Worm (Caenorhabditis elegans) whole organism, L4 larva: ENCODE measurements around the gene C49C3.10.

Experiments
- F10B5.3 ChIP-seq: sonication (generic microtip); optimal IDR thresholded peaks from 2 replicates; lab custom pipeline; 2016; ENCODE audit warnings: mild to moderate bottlenecking, missing genetic modification characterization, missing compliant biosample characterization
- F37D6.2 ChIP-seq: sonication (generic microtip); optimal IDR thresholded peaks from 2 replicates; lab custom pipeline; 2016; ENCODE audit warnings: mild to moderate bottlenecking, missing genetic modification characterization, missing compliant biosample characterization
- F49E8.2 ChIP-seq: sonication (generic microtip); optimal IDR thresholded peaks from 2 replicates; lab custom pipeline; 2016; ENCODE audit warnings: missing compliant biosample characterization, mild to moderate bottlenecking, missing genetic modification characterization, borderline replicate concordance
- T26A8.4 ChIP-seq: fragments of 200-800 bp; sonication (Bioruptor generic); IDR thresholded peaks from 2 replicates; pipeline ENCODE4 v1.3.6; 2022; ENCODE audit warnings: missing genetic modification characterization, missing compliant biosample characterization
- Y105C5A.15 ChIP-seq: fragments of 200-800 bp; sonication (Bioruptor generic); IDR thresholded peaks from 2 replicates; pipeline ENCODE4 v1.3.6; 2022; ENCODE audit warnings: missing genetic modification characterization, missing compliant biosample characterization
- Y48G9A.11 ChIP-seq: fragments of 200-800 bp; sonication (Bioruptor generic); IDR thresholded peaks from 2 replicates; pipeline ENCODE4 v1.3.6; 2022; ENCODE audit warnings: missing genetic modification reagents, missing genetic modification characterization, missing compliant biosample characterization
- Y5F2A.4 ChIP-seq: fragments of 200-800 bp; sonication (Bioruptor generic); optimal IDR thresholded peaks from 2 replicates; lab custom pipeline; 2018; ENCODE audit warnings: mild to moderate bottlenecking, missing genetic modification characterization, missing compliant biosample characterization
- ZK337.2 ChIP-seq: fragments of 200-800 bp; sonication (Bioruptor generic); IDR thresholded peaks from 2 replicates; pipeline ENCODE4 v1.3.6; 2022; ENCODE audit warnings: missing genetic modification reagents, missing genetic modification characterization, missing compliant biosample characterization
- aha-1 ChIP-seq: fragments of 150-350 bp; peaks from one replicate; lab custom pipeline; 2014; ENCODE audit warnings: missing biosample characterization, missing genetic modification characterization
- aly-2 ChIP-seq: sonication (generic microtip); optimal IDR thresholded peaks from 2 replicates; lab custom pipeline; 2018; ENCODE audit warnings: missing biosample characterization, missing genetic modification characterization
- ama-1 ChIP-seq: fragments of 150-350 bp; optimal IDR thresholded peaks from 2 replicates; lab custom pipeline; 2014; ENCODE audit warnings: inconsistent platforms, mixed read lengths
- ceh-20 ChIP-seq: fragments of 200-800 bp; sonication (Bioruptor generic); IDR thresholded peaks from 2 replicates; pipeline ENCODE4 v1.3.6; 2022; ENCODE audit warnings: missing genetic modification reagents, missing genetic modification characterization, missing compliant biosample characterization
- ceh-28 ChIP-seq: fragments of 150-350 bp; optimal IDR thresholded peaks from 2 replicates; lab custom pipeline; 2014; ENCODE audit warnings: missing biosample characterization, missing genetic modification reagents, missing genetic modification characterization
- ceh-62 ChIP-seq: sonication (generic microtip); optimal IDR thresholded peaks from 2 replicates; lab custom pipeline; 2017; ENCODE audit warnings: missing biosample characterization, missing genetic modification characterization
- cey-2 ChIP-seq: sonication (generic microtip); optimal IDR thresholded peaks from 3 replicates; lab custom pipeline; 2017; ENCODE audit warnings: missing genetic modification characterization, mild to moderate bottlenecking, missing compliant biosample characterization, antibody characterized with exemption, borderline replicate concordance; ENCODE audit not compliant: insufficient read depth
- daf-16 ChIP-seq, 3 experiments: sonication (generic microtip); optimal IDR thresholded peaks; 2 replicates each; lab custom pipeline; 2016 to 2017; ENCODE audit warnings: missing genetic modification characterization in 3 of 3, missing genetic modification reagents in 3 of 3, mild to moderate bottlenecking in 2 of 3, missing compliant biosample characterization in 2 of 3, missing biosample characterization in 1 of 3, moderate library complexity in 1 of 3
- daf-8 ChIP-seq: fragments of 200-800 bp; sonication (Bioruptor generic); IDR thresholded peaks from 2 replicates; pipeline ENCODE4 v1.3.6; 2022; ENCODE audit warnings: missing genetic modification characterization, missing compliant biosample characterization
- dmd-6 ChIP-seq: fragments of 200-800 bp; sonication (Bioruptor generic); IDR thresholded peaks from 2 replicates; pipeline ENCODE4 v1.3.6; 2022; ENCODE audit warnings: missing genetic modification reagents, missing genetic modification characterization, missing compliant biosample characterization
- dve-1 ChIP-seq: sonication (generic microtip); optimal IDR thresholded peaks from 2 replicates; lab custom pipeline; 2017; ENCODE audit warnings: antibody characterized with exemption, mild to moderate bottlenecking, missing genetic modification characterization, missing compliant biosample characterization; ENCODE audit not compliant: insufficient read depth
- egl-43 ChIP-seq: fragments of 200-800 bp; sonication (Bioruptor generic); IDR thresholded peaks from 2 replicates; pipeline ENCODE4 v1.3.6; 2022; ENCODE audit warnings: missing genetic modification reagents, missing genetic modification characterization, missing compliant biosample characterization
- fkh-10 ChIP-seq: fragments of 150-350 bp; optimal IDR thresholded peaks from 2 replicates; lab custom pipeline; 2014; ENCODE audit warnings: missing biosample characterization, missing genetic modification reagents, missing genetic modification characterization
- hlh-11 ChIP-seq: fragments of 200-800 bp; sonication (Bioruptor generic); optimal IDR thresholded peaks from 2 replicates; lab custom pipeline; 2018; ENCODE audit warnings: mild to moderate bottlenecking, missing genetic modification characterization, missing compliant biosample characterization
- lin-15B ChIP-seq: fragments of 150-350 bp; sonication (generic microtip); optimal IDR thresholded peaks from 3 replicates; lab custom pipeline; 2014; ENCODE audit warnings: missing biosample characterization, missing genetic modification characterization
- lin-38 ChIP-seq: fragments of 200-800 bp; sonication (Bioruptor generic); IDR thresholded peaks from 2 replicates; pipeline ENCODE4 v1.3.6; 2022; ENCODE audit warnings: missing genetic modification reagents, missing genetic modification characterization, missing compliant biosample characterization
- lin-39 ChIP-seq: fragments of 150-350 bp; optimal IDR thresholded peaks from 2 replicates; lab custom pipeline; 2014; ENCODE audit warnings: missing biosample characterization, missing genetic modification reagents, missing genetic modification characterization
- lsy-2 ChIP-seq, 2 experiments: fragments of 150-350 bp in 1 of 2; sonication (generic microtip) in 1 of 2; optimal IDR thresholded peaks; 2 replicates each; lab custom pipeline; 2014 to 2017; ENCODE audit warnings: missing biosample characterization in 2 of 2, missing genetic modification characterization in 2 of 2
- mdl-1 ChIP-seq, 2 experiments: fragments of 150-350 bp in 1 of 2; sonication (generic microtip) in 1 of 2; optimal IDR thresholded peaks; 2 replicates each; lab custom pipeline; 2014 to 2017; ENCODE audit warnings: missing biosample characterization in 2 of 2, missing genetic modification characterization in 2 of 2
- mes-2 ChIP-seq: sonication (generic microtip); optimal IDR thresholded peaks from 2 replicates; lab custom pipeline; 2016; ENCODE audit warnings: missing genotype, mild to moderate bottlenecking, missing genetic modification characterization, missing compliant biosample characterization; ENCODE audit not compliant: poor library complexity, severe bottlenecking
- nhr-10 ChIP-seq: fragments of 150-350 bp; optimal IDR thresholded peaks from 2 replicates; lab custom pipeline; 2014; ENCODE audit warnings: missing biosample characterization, missing genetic modification characterization
- nhr-102 ChIP-seq: sonication (generic microtip); optimal IDR thresholded peaks from 2 replicates; lab custom pipeline; 2016; ENCODE audit warnings: mild to moderate bottlenecking, missing genetic modification characterization, moderate library complexity, missing compliant biosample characterization
- nhr-41 ChIP-seq: fragments of 200-800 bp; sonication (Bioruptor generic); IDR thresholded peaks from 2 replicates; pipeline ENCODE4 v1.3.6; 2022; ENCODE audit warnings: missing genetic modification reagents, missing genetic modification characterization, missing compliant biosample characterization
- nhr-42 ChIP-seq: fragments of 200-800 bp; sonication (Bioruptor generic); IDR thresholded peaks from 2 replicates; pipeline ENCODE4 v1.3.6; 2022; ENCODE audit warnings: missing genetic modification characterization, missing compliant biosample characterization
- nhr-48 ChIP-seq: sonication (generic microtip); optimal IDR thresholded peaks from 2 replicates; lab custom pipeline; 2016; ENCODE audit warnings: mild to moderate bottlenecking, missing genetic modification characterization, missing compliant biosample characterization
- nhr-6 ChIP-seq: fragments of 150-350 bp; optimal IDR thresholded peaks from 2 replicates; lab custom pipeline; 2014; ENCODE audit warnings: missing biosample characterization, missing genetic modification characterization
- nhr-76 ChIP-seq: fragments of 150-350 bp; optimal IDR thresholded peaks from 2 replicates; lab custom pipeline; 2014; ENCODE audit warnings: missing biosample characterization, missing genetic modification characterization
- nhr-77 ChIP-seq: fragments of 150-350 bp; optimal IDR thresholded peaks from 2 replicates; lab custom pipeline; 2014; ENCODE audit warnings: missing biosample characterization, missing genetic modification characterization
- pqm-1 ChIP-seq: sonication (generic microtip); optimal IDR thresholded peaks from 2 replicates; lab custom pipeline; 2017; ENCODE audit warnings: missing biosample characterization, missing genetic modification characterization
- rbr-2 ChIP-seq: sonication (generic microtip); optimal IDR thresholded peaks from 2 replicates; lab custom pipeline; 2016; ENCODE audit warnings: missing genotype, missing genetic modification characterization, missing compliant biosample characterization
- sdz-12 ChIP-seq: fragments of 200-800 bp; sonication (Bioruptor generic); optimal IDR thresholded peaks from 2 replicates; lab custom pipeline; 2018; ENCODE audit warnings: mild to moderate bottlenecking, missing genetic modification characterization, missing compliant biosample characterization
- snpc-1.2 ChIP-seq: fragments of 200-800 bp; sonication (Bioruptor generic); IDR thresholded peaks from 2 replicates; pipeline ENCODE4 v1.3.6; 2022; ENCODE audit warnings: missing genetic modification reagents, missing genetic modification characterization, missing compliant biosample characterization
- spr-3 ChIP-seq: fragments of 200-800 bp; sonication (Bioruptor generic); optimal IDR thresholded peaks from 2 replicates; lab custom pipeline; 2018; ENCODE audit warnings: mild to moderate bottlenecking, missing genetic modification characterization, missing compliant biosample characterization
- unc-130 ChIP-seq: sonication (generic microtip); optimal IDR thresholded peaks from 2 replicates; lab custom pipeline; 2016; ENCODE audit warnings: missing genetic modification reagents, missing genetic modification characterization, missing compliant biosample characterization
- zag-1 ChIP-seq: fragments of 150-350 bp; optimal IDR thresholded peaks from 2 replicates; lab custom pipeline; 2014; ENCODE audit warnings: missing biosample characterization, missing genetic modification characterization
- zfp-2 ChIP-seq: sonication (generic microtip); optimal IDR thresholded peaks from 2 replicates; lab custom pipeline; 2016; ENCODE audit warnings: mild to moderate bottlenecking, missing genetic modification characterization, missing compliant biosample characterization
- ztf-7 ChIP-seq: fragments of 150-350 bp; optimal IDR thresholded peaks from 2 replicates; lab custom pipeline; 2014; ENCODE audit warnings: missing biosample characterization, missing genetic modification characterization

Gene C49C3.10

DNA sequence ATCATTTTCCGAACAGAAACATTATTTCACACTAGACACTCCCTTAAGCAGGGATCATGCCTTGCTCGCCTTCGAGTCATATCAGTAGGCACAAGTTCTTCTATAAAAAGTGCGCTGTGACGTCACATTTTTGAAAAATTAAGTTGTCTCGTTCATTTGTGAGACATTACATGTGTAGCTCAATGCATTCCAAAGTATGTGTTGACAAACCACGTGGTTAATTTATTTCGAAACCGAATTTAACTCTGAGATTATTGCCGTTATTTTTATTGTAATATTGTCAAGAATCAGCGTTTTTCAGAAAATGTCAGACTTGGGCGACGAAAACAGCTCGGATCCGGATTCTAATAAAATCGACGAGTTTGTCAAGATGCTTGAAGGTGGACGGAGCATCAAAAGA, 44.3 kb downstream of the C49C3.10 start, which contains the start of gene T28F3.5:
Gene T28F3.5 (plus strand): TSS at position 301 of the 400 bp plus-strand sequence.
- TF ChIP-seq nhr-76 (no peak), aha-1 (tag; lab: Kevin White, UChicago) (peak; percentile 1)

DNA sequence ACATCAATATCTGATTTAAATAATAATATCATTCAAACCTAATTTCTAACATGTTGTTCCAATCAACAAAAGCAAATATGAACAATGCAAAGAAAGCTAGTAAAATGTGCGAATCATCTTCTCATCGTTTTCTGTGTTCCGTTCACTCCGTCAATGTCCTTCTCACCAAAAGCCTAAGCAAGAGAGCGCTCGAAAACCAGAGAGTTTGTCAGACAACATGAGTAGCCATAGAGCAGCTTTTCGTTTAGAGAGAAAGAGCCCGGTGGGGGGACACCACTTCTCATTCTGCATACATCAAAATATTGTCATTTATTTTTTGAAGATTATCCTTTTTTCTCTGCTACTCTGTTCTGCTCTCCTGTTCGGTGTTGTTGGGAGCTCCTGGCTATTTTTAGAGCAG, 45.1 kb downstream of the C49C3.10 start:
- TF ChIP-seq ceh-20 (no peak), Y48G9A.11 (GFP tag; lab: Robert Waterston, UW) (no peak), nhr-42 (GFP tag; lab: Robert Waterston, UW) (no peak), F10B5.3 (tag; lab: Kevin White, UChicago) (no peak), Y5F2A.4 (GFP tag; lab: Kevin White, UChicago) (no peak), T26A8.4 (GFP tag; lab: Robert Waterston, UW) (no peak), rbr-2 (tag; lab: Kevin White, UChicago) (peak; percentile 38), nhr-6 (tag; lab: Kevin White, UChicago) (no peak), aly-2 (no peak), fkh-10 (GFP tag; lab: Kevin White, UChicago) (peak; percentile 20), zfp-2 (tag; lab: Kevin White, UChicago) (no peak), nhr-77 (tag; lab: Kevin White, UChicago) (no peak)

ce11 chrIV:17293068-17293467, 45.7 kb downstream of the C49C3.10 start:
- TF ChIP-seq zag-1 (tag; lab: Kevin White, UChicago) (no peak), Y105C5A.15 (GFP tag; lab: Robert Waterston, UW) (no peak), hlh-11 (tag; lab: Kevin White, UChicago) (no peak), sdz-12 (GFP tag; lab: Kevin White, UChicago) (no peak), egl-43 (GFP tag; lab: Robert Waterston, UW) (no peak), cey-2 (no peak), snpc-1.2 (GFP tag; lab: Robert Waterston, UW) (no peak), nhr-10 (tag; lab: Kevin White, UChicago) (no peak), mdl-1 (tag; optimal IDR thresholded peaks at IDR 0.05; lab: Kevin White, UChicago) (no peak), lin-15B (tag; lab: Kevin White, UChicago) (no peak), dmd-6 (GFP tag; lab: Robert Waterston, UW) (0 out of 2 replicates have a peak, but pooled peaks have one; percentile 26), mes-2 (tag; lab: Kevin White, UChicago) (no peak), Y48G9A.11 (GFP tag; lab: Robert Waterston, UW) (no peak), dve-1 (tag; lab: Kevin White, UChicago) (peak; percentile 37), ZK337.2 (no peak), pqm-1 (tag; lab: Kevin White, UChicago) (peak; percentile 14), zfp-2 (tag; lab: Kevin White, UChicago) (no peak), aha-1 (tag; lab: Kevin White, UChicago) (peak; percentile 53), unc-130 (GFP tag; lab: Kevin White, UChicago) (no peak), lin-38 (no peak), T26A8.4 (GFP tag; lab: Robert Waterston, UW) (no peak), ceh-62 (tag; lab: Kevin White, UChicago) (no peak)

ce11 chrIV:17292350-17292749, 46.4 kb downstream of the C49C3.10 start:
- TF ChIP-seq ama-1 (lab: Kevin White, UChicago) (no peak), aly-2 (no peak), daf-8 (GFP tag; lab: Robert Waterston, UW) (no peak), zfp-2 (tag; lab: Kevin White, UChicago) (no peak), egl-43 (GFP tag; lab: Robert Waterston, UW) (no peak), spr-3 (GFP tag; lab: Kevin White, UChicago) (no peak), ztf-7 (tag; lab: Kevin White, UChicago) (no peak), nhr-41 (GFP tag; lab: Robert Waterston, UW) (no peak), ceh-62 (tag; lab: Kevin White, UChicago) (no peak), ceh-28 (tag; lab: Kevin White, UChicago) (no peak), dmd-6 (GFP tag; lab: Robert Waterston, UW) (peak; percentile 15; the same call in 1 of the 2 replicates), lsy-2 (tag; optimal IDR thresholded peaks at IDR 0.05; lab: Kevin White, UChicago) (no peak), lin-39 (tag; lab: Kevin White, UChicago) (no peak), nhr-10 (tag; lab: Kevin White, UChicago) (no peak), F37D6.2 (tag; lab: Kevin White, UChicago) (no peak), F49E8.2 (tag; lab: Kevin White, UChicago) (no peak), unc-130 (GFP tag; lab: Kevin White, UChicago) (no peak), daf-16 (GFP tag; optimal IDR thresholded peaks at IDR 0.05; lab: Kevin White, UChicago) (no peak), daf-16 (tag; optimal IDR thresholded peaks at IDR 0.05; lab: Kevin White, UChicago) (peak; percentile 48), nhr-48 (tag; lab: Kevin White, UChicago) (no peak), nhr-102 (tag; lab: Kevin White, UChicago) (no peak), Y48G9A.11 (GFP tag; lab: Robert Waterston, UW) (no peak), nhr-77 (tag; lab: Kevin White, UChicago) (no peak)
